Worm (Caenorhabditis elegans) whole organism, L1 larva: ENCODE results near the gene rhr-2.

Experiments
- F16B12.6 ChIP-seq: fragments of 150-350 bp; optimal IDR thresholded peaks from 2 replicates; lab custom pipeline; 2014; ENCODE audit warnings: missing biosample characterization, missing genetic modification characterization
- ceh-63 ChIP-seq: fragments of 200-800 bp; sonication (Bioruptor generic); optimal IDR thresholded peaks from 2 replicates; lab custom pipeline; 2018; ENCODE audit warnings: mild to moderate bottlenecking, missing genetic modification characterization, missing compliant biosample characterization
- ceh-8 ChIP-seq: fragments of 200-800 bp; sonication (Bioruptor generic); optimal IDR thresholded peaks from 2 replicates; lab custom pipeline; 2018; ENCODE audit warnings: mild to moderate bottlenecking, missing genetic modification characterization, moderate library complexity, missing compliant biosample characterization
- efl-1 ChIP-seq, 4 experiments: fragments of 150-350 bp; optimal IDR thresholded peaks in 3 of 4; peaks in 1 of 4; 1 replicate in 1 of 4; 2 replicates in 3 of 4; lab custom pipeline; 2014; ENCODE audit warnings: missing biosample characterization in 2 of 4, missing genetic modification characterization in 2 of 4, missing genetic modification reagents in 2 of 4
- egl-27 ChIP-seq, 2 experiments: fragments of 150-350 bp in 1 of 2; sonication (generic microtip); optimal IDR thresholded peaks; 3 replicates each; lab custom pipeline; 2017 to 2018; ENCODE audit warnings: missing biosample characterization in 2 of 2, missing genetic modification characterization in 2 of 2, missing genetic modification reagents in 2 of 2
- elt-2 ChIP-seq: sonication (generic microtip); optimal IDR thresholded peaks from 2 replicates; lab custom pipeline; 2016; ENCODE audit warnings: missing genetic modification characterization, mild to moderate bottlenecking, inconsistent platforms, missing compliant biosample characterization, missing genetic modification reagents
- elt-3 ChIP-seq, 6 experiments: fragments of 150-350 bp in 1 of 6; sonication (generic microtip); optimal IDR thresholded peaks; 2 replicates each; lab custom pipeline; 2017 to 2018; ENCODE audit warnings: missing biosample characterization in 6 of 6, missing genetic modification characterization in 6 of 6, inconsistent platforms in 1 of 6
- fkh-10 ChIP-seq: sonication (generic microtip); optimal IDR thresholded peaks from 2 replicates; lab custom pipeline; 2017; ENCODE audit warnings: missing biosample characterization, missing genetic modification reagents, missing genetic modification characterization
- irx-1 ChIP-seq: sonication (generic microtip); optimal IDR thresholded peaks from 2 replicates; lab custom pipeline; 2016; ENCODE audit warnings: missing genetic modification characterization, missing compliant biosample characterization
- lin-14 ChIP-seq: fragments of 200-800 bp; sonication (Bioruptor generic); optimal IDR thresholded peaks from 2 replicates; lab custom pipeline; 2018; ENCODE audit warnings: mild to moderate bottlenecking, missing genetic modification characterization, moderate library complexity, missing compliant biosample characterization
- lsy-2 ChIP-seq, 2 experiments: fragments of 150-350 bp; optimal IDR thresholded peaks; 2 replicates each; lab custom pipeline; 2014; ENCODE audit warnings: missing biosample characterization in 2 of 2, missing genetic modification characterization in 2 of 2
- mdl-1 ChIP-seq, 2 experiments: fragments of 150-350 bp; optimal IDR thresholded peaks; 2 replicates each; lab custom pipeline; 2014 to 2017; ENCODE audit warnings: missing biosample characterization in 2 of 2, missing genetic modification characterization in 2 of 2, inconsistent platforms in 1 of 2
- nhr-19 ChIP-seq: fragments of 200-800 bp; sonication (Bioruptor generic); conservative IDR thresholded peaks from 2 replicates; pipeline ENCODE4 v1.3.6; 2022; ENCODE audit warnings: missing genetic modification characterization, missing compliant biosample characterization
- nhr-20 ChIP-seq: sonication (generic microtip); optimal IDR thresholded peaks from 2 replicates; lab custom pipeline; 2016; ENCODE audit warnings: mild to moderate bottlenecking, missing genetic modification characterization, missing compliant biosample characterization
- nhr-237 ChIP-seq: fragments of 150-350 bp; optimal IDR thresholded peaks from 2 replicates; lab custom pipeline; 2014; ENCODE audit warnings: missing biosample characterization, missing genetic modification characterization
- nhr-90 ChIP-seq: sonication (generic microtip); optimal IDR thresholded peaks from 2 replicates; lab custom pipeline; 2016; ENCODE audit warnings: mild to moderate bottlenecking, missing genetic modification characterization, missing compliant biosample characterization; ENCODE audit not compliant: poor library complexity
- pax-3 ChIP-seq: fragments of 200-800 bp; sonication (Bioruptor generic); optimal IDR thresholded peaks from 2 replicates; lab custom pipeline; 2018; ENCODE audit warnings: mild to moderate bottlenecking, missing genetic modification characterization, moderate library complexity, missing compliant biosample characterization
- snu-23 ChIP-seq: sonication (generic microtip); optimal IDR thresholded peaks from 2 replicates; lab custom pipeline; 2016; ENCODE audit warnings: missing genetic modification characterization, missing compliant biosample characterization
- tbx-2 ChIP-seq: sonication (generic microtip); optimal IDR thresholded peaks from 2 replicates; lab custom pipeline; 2016; ENCODE audit warnings: missing genetic modification characterization, missing compliant biosample characterization
- unc-130 ChIP-seq: fragments of 150-350 bp; optimal IDR thresholded peaks from 2 replicates; lab custom pipeline; 2017; ENCODE audit warnings: missing biosample characterization, missing genetic modification characterization, inconsistent platforms
- unc-86 ChIP-seq: sonication (generic microtip); optimal IDR thresholded peaks from 2 replicates; lab custom pipeline; 2016; ENCODE audit warnings: missing genetic modification characterization, missing compliant biosample characterization

Gene rhr-2

DNA sequence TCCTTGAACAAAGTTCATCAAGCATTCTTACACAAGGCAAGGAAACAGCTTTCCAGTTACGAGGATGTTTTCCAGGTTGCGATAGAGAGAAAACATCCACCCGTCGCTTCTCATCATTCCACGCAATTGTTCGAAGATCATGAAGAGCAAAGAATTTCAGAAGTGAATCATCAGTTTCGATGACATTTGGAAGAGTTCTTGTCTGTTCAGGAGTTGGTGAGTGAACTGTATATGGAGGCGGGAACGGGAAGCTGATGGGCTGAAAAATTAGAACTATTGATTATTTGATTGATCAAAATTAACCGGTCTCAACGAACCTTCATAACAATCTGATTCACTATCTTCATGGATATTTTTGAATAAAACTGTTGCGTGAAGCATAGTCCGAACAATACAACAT lies 2.1 kb upstream of the rhr-2 start:
- no peak for TF ChIP-seq elt-3 (tag; optimal IDR thresholded peaks at IDR 0.05; lab: Kevin White, UChicago)
- no peak for TF ChIP-seq efl-1 (optimal IDR thresholded peaks at IDR 0.05; lab: Kevin White, UChicago)
- peak in 1 of 2 experiments; percentile 22 for TF ChIP-seq efl-1 (GFP tag; optimal IDR thresholded peaks at IDR 0.05 in 1 of 2; lab: Kevin White, UChicago)

DNA sequence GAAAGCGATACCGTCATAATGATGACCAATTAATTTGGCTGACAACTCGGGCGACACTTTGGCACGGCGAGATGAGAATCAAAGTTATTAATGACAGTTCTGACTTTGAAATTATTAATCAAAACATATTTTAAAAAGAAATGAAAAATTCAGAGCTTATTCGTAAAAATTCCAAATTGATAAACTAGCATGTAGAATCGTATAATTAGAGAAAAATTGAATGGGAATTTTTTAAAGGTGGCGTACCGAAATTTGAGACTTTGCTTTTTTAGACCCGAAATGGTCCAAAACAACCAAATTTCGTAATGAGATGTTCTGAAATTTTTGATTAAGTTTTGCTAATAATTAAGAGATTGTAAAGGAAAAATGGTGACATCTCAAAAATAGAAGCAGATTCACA lies 4.0 kb downstream of the rhr-2 start, which contains the start of gene daf-11:
Gene daf-11 (minus strand): TSS at position 101 of the 400 bp plus-strand sequence.
- TF ChIP-seq irx-1 (tag; lab: Kevin White, UChicago), result no peak
- TF ChIP-seq tbx-2, result no peak
- TF ChIP-seq, all 84 proteins: peak for 0

DNA sequence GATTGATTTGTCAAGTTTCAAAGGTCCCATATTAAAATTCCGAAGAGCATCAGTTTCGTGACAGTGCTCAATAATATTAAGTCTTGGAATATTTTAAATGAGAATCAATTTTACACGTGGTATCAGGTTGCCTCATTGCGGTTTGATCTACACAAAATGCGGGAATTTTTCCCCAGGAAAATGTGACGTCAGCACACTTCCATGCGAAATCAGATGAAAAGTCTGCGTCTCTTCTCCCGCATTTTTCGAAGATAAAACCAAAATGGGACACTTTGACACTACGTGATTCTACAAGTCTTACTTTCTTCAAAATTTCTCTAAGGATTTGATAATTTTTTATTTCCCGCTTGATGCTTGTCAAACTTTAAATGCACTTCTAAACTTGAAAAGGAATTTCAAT lies 7.1 kb downstream of the rhr-2 start:
- TF ChIP-seq fkh-10 (GFP tag; lab: Kevin White, UChicago) (no peak), lsy-2 (tag; optimal IDR thresholded peaks at IDR 0.05; lab: Kevin White, UChicago) (no peak), efl-1 (optimal IDR thresholded peaks at IDR 0.05; lab: Kevin White, UChicago) (no peak), efl-1 (GFP tag; optimal IDR thresholded peaks at IDR 0.05 in 1 of 2; lab: Kevin White, UChicago) (peak in 1 of 2 experiments; percentile 68), ceh-8 (no peak)

DNA sequence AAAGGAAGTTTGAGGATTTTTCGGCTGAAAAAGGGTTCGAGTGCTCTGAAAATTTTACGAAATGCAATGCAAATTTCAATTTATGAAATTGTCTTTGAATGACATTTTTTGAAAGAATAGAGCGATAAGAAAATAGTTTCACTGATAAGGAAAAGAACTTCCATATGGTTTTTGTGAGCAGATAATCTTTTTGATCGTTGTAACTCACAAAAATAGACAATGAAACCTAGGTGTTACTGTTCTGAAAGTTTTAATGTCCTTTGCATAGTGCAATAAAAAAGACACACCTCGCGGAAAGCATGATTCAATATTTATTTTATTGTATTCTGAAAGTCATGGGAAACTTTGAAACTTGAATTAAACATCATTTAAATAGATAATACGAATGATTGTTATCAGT lies 13.0 kb downstream of the rhr-2 start:
- TF ChIP-seq unc-86 (tag; lab: Kevin White, UChicago), result no peak
- peak; percentile 53 for TF ChIP-seq elt-2 (tag; lab: Kevin White, UChicago)

DNA sequence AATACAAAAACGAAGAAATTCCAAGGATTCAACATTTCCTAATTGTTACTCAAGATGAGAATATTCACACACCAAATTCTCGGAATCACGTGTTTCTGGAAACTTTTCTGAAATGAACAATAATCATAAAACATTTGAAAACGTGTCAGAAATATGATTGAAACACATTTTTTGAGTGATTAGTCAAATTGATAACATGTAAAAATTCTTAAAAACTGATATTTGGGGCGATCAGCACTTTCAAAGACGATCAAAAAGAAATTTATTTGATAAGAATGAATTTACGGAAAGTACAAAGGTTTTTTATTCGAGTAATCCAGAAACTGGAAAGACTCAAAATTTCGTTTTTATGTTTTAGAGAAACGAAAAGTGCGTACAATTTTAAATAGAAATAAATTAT lies 14.2 kb downstream of the rhr-2 start, which contains the start of gene tre-3:
Gene tre-3 (minus strand): TSS at position 107 of the 400 bp plus-strand sequence.
- TF ChIP-seq efl-1 (optimal IDR thresholded peaks at IDR 0.05; lab: Kevin White, UChicago) (no peak), efl-1 (GFP tag; optimal IDR thresholded peaks at IDR 0.05 in 1 of 2; lab: Kevin White, UChicago) (peak in 1 of 2 experiments; percentile 51), mdl-1 (tag; optimal IDR thresholded peaks at IDR 0.05; lab: Kevin White, UChicago) (no peak), elt-2 (tag; lab: Kevin White, UChicago) (peak; percentile 29), lin-14 (no peak), nhr-237 (tag; lab: Kevin White, UChicago) (no peak)

DNA sequence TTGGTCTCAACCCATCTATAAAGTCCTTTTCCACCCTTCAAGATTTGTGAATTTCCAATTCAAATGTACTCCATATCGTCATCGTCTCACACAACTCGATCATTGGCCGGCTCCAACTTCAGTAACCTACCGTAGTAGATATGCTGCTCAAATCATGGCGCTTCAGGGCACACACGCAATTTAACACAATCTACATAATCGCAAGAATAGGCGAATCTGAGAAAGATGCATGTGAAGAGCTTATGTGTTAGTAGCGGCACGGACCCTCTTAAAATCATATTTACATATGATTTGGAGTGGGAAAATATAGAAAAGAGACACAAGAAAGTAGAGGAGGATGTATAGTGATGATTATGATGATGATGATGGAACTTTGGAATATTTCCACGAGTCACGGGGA lies 18.2 kb downstream of the rhr-2 start:
- TF ChIP-seq fkh-10 (GFP tag; lab: Kevin White, UChicago), result peak; percentile 69
- peak; percentile 44 for TF ChIP-seq lin-14
- no peak for TF ChIP-seq nhr-90
- TF ChIP-seq, all 84 proteins: peak for 2

DNA sequence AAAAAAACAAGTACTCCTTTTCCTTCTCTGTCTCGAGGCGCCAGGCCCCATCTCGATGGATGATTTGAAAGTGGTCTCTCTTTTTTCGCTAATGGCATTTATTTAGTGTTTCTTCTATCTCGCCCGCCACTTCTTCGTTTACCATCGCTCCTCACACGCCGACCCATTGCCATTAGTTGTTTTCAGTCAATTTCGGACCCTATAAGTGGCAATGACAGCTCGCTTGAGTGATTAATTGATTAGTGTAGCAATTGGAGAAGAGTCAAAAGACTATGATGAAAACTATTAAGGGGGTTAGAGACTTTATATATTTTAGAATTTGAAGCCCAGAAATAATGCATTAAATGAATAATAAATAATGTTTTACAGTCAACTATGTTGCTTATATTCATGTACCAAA lies 23.6 kb downstream of the rhr-2 start:
- TF ChIP-seq nhr-19 (GFP tag; lab: Robert Waterston, UW), result no peak
- peak; percentile 39 for TF ChIP-seq lin-14
- peak; percentile 95 for TF ChIP-seq ceh-8

DNA sequence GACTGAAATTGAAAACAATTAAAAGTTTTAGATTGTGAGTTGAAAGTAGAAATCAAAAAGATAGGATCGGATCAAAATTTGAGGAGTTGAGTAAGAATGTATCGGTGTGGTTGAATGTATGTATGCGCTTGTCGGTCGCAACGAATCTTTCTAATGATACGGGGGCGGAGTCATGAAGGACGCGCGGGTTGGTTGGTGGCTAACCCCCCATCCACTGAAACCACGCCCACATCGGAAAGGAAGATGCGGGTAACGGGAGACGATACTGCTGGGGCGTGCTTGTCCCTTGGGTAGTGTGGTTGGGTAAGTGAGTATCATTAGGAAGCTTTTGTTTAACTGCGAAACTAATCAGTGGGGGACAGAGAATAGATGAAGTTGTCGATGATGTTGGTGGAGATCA lies 24.6 kb downstream of the rhr-2 start, which contains the start of gene ceh-32:
Gene ceh-32 (minus strand): TSS at position 2 of the 400 bp plus-strand sequence.
- TF ChIP-seq lin-14 (peak; percentile 23), ceh-63 (GFP tag; lab: Kevin White, UChicago) (no peak), pax-3 (no peak)

DNA sequence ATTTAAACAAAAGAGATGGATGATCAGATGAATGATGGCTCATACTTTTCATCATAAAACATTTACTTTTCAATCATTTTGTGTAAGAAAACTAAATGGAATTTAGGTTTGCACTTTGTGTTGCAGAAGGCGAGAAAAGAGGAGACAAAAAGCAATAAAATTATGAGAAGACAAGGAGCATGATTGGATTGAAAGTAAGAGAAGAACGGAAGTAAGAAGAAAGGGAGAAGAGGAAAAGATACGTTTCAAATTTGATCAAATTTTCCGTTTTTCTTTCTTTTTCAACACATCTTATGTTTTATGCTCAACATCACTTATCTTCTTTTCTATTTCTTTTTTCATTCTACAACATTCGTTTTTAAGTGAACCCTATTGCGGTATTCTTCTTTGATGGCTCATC lies 25.3 kb downstream of the rhr-2 start:
- TF ChIP-seq fkh-10 (GFP tag; lab: Kevin White, UChicago) (peak; percentile 84), irx-1 (tag; lab: Kevin White, UChicago) (no peak), lin-14 (peak; percentile 1)

DNA sequence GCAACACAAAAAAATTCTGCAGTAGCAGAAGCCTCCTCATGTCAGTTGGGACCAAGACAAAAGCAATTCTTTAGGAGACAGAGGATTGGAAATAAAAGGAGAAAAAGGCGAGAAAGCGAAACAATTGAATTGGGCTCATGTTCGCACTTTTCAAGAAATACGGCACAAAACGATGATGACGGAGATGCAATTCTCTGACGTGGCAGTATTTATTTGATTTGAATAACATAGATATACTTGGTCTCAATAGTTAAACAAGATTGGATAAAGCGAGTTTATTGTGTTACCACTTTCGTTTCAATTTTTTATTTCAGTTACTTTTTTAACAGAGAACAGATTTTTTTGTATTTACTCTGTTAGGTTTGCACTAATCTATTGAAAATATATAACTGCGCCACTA lies 32.5 kb downstream of the rhr-2 start:
- TF ChIP-seq fkh-10 (GFP tag; lab: Kevin White, UChicago), result peak; percentile 62
- TF ChIP-seq egl-27 (tag; optimal IDR thresholded peaks at IDR 0.05; lab: Kevin White, UChicago), result no peak
- TF ChIP-seq lin-14, result peak; percentile 70

DNA sequence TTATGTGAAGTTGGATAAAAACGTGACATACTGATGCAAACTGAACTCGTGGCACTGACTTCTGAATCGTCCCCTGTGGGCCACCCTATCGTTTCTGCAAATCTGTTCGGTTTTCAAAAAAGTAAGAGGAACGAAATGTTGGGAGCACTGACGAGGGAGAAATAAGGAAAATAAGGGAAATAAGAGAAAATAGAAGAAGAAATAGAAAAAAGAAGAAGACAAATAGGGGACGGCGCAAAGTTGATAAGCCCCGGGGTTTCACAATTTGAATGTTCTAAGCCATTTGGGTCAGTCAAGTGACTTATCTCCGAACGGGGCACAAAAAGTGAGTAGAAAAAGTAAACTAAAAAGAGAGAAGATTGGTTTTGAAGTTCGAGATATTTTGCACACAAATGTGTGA lies 34.4 kb downstream of the rhr-2 start, which contains the start of gene W05E10.5:
Gene W05E10.5 (minus strand): TSS at position 101 of the 400 bp plus-strand sequence.
- TF ChIP-seq nhr-20 (tag; lab: Kevin White, UChicago) (no peak), snu-23 (GFP tag; lab: Kevin White, UChicago) (no peak), efl-1 (optimal IDR thresholded peaks at IDR 0.05; lab: Kevin White, UChicago) (no peak), efl-1 (GFP tag; optimal IDR thresholded peaks at IDR 0.05 in 1 of 2; lab: Kevin White, UChicago) (peak in 1 of 2 experiments; percentile 41), unc-130 (no peak), F16B12.6 (tag; lab: Kevin White, UChicago) (no peak), lsy-2 (tag; optimal IDR thresholded peaks at IDR 0.05; lab: Kevin White, UChicago) (no peak)
